Fruit fly (Drosophila melanogaster): Measurements from ENCODE around the gene TfIIFalpha.

TfIIFalpha gene

dm6 chr3R:6430206-6430605 lies 49.9 kb downstream of the TfIIFalpha start (continued):
- TF ChIP-seq HHEX (GFP tag; optimal IDR thresholded peaks at IDR 0.05) (no peak), CG12155 (GFP tag; optimal IDR thresholded peaks at IDR 0.05) (no peak), phol (tag; optimal IDR thresholded peaks at IDR 0.05) (no peak), Ravus (GFP tag; IDR thresholded peaks at IDR 0.05) (no peak), lab (GFP tag; optimal IDR thresholded peaks at IDR 0.05) (peak; percentile 9), CG18011 (GFP tag; optimal IDR thresholded peaks at IDR 0.05) (no peak), CG17612 (GFP tag; IDR thresholded peaks at IDR 0.05) (no peak), CG17829 (tag; optimal IDR thresholded peaks at IDR 0.05) (no peak), CG3847 (GFP tag; IDR thresholded peaks at IDR 0.05) (no peak), Mrtf (GFP tag; IDR thresholded peaks at IDR 0.05) (no peak), onecut (GFP tag; IDR thresholded peaks at IDR 0.05) (peak; percentile 98), chm (GFP tag; IDR thresholded peaks at IDR 0.05) (no peak), E2f2 (GFP tag; IDR thresholded peaks at IDR 0.05) (no peak), H15 (GFP tag; IDR thresholded peaks at IDR 0.05) (no peak), GATAe (GFP tag; conservative IDR thresholded peaks at IDR 0.05) (no peak), CG13775 (GFP tag; optimal IDR thresholded peaks at IDR 0.05) (no peak), aop (GFP tag; IDR thresholded peaks at IDR 0.05) (no peak), CG13123 (GFP tag; optimal IDR thresholded peaks at IDR 0.05) (no peak), CG12391 (tag; optimal IDR thresholded peaks at IDR 0.05) (no peak), pfk (GFP tag; optimal IDR thresholded peaks at IDR 0.05) (no peak), Jarid2 (GFP tag; optimal IDR thresholded peaks at IDR 0.05) (no peak), bbx (GFP tag; IDR thresholded peaks at IDR 0.05; ENCODE audit: partially characterized antibody) (no peak), pita (GFP tag; optimal IDR thresholded peaks at IDR 0.05) (no peak), Lim3 (GFP tag; IDR thresholded peaks at IDR 0.05) (no peak; the same call in 1 of the 2 replicates), Ets97D (GFP tag; optimal IDR thresholded peaks at IDR 0.05) (no peak), D19A (tag; optimal IDR thresholded peaks at IDR 0.05) (no peak), ken (GFP tag; IDR thresholded peaks at IDR 0.05) (no peak), Sry-β (GFP tag; optimal IDR thresholded peaks at IDR 0.05) (no peak), ERR (GFP tag; optimal IDR thresholded peaks at IDR 0.05) (no peak), pum (GFP tag; optimal IDR thresholded peaks at IDR 0.05) (no peak), nerfin-2 (GFP tag; IDR thresholded peaks at IDR 0.05; ENCODE audit: partially characterized antibody) (no peak), CG31224 (GFP tag; IDR thresholded peaks at IDR 0.05) (no peak), CG10209 (GFP tag; optimal IDR thresholded peaks at IDR 0.05) (no peak), CG7271 (tag; optimal IDR thresholded peaks at IDR 0.05) (no peak), Hr78 (GFP tag; optimal IDR thresholded peaks at IDR 0.05) (no peak), fd96Cb (tag; optimal IDR thresholded peaks at IDR 0.05) (no peak), Dip3 (GFP tag; optimal IDR thresholded peaks at IDR 0.05) (no peak), Fer1 (GFP tag; optimal IDR thresholded peaks at IDR 0.05) (no peak), psq (GFP tag; optimal IDR thresholded peaks at IDR 0.05) (no peak), gcm2 (GFP tag; optimal IDR thresholded peaks at IDR 0.05) (no peak), tgo (GFP tag; IDR thresholded peaks at IDR 0.05) (no peak), Gsc (GFP tag; IDR thresholded peaks at IDR 0.05) (no peak), Awh (GFP tag; IDR thresholded peaks at IDR 0.05) (no peak), tap (tag; optimal IDR thresholded peaks at IDR 0.05) (no peak), Bgb (GFP tag; IDR thresholded peaks at IDR 0.05; ENCODE audit: partially characterized antibody) (no peak), Lpt (GFP tag; optimal IDR thresholded peaks at IDR 0.05) (no peak), nerfin-1 (tag; optimal IDR thresholded peaks at IDR 0.05) (peak; percentile 74), ham (GFP tag; IDR thresholded peaks at IDR 0.05) (no peak), CG11398 (GFP tag; optimal IDR thresholded peaks at IDR 0.05) (no peak), pros (GFP tag; optimal IDR thresholded peaks at IDR 0.05) (peak; percentile 93), zen2 (GFP tag; IDR thresholded peaks at IDR 0.05; ENCODE audit: partially characterized antibody) (no peak), lilli (GFP tag; optimal IDR thresholded peaks at IDR 0.05) (no peak)

All from whole organism, embryonic.